Worm (Caenorhabditis elegans): ENCODE measurements around the gene T01C8.3.

DNA sequence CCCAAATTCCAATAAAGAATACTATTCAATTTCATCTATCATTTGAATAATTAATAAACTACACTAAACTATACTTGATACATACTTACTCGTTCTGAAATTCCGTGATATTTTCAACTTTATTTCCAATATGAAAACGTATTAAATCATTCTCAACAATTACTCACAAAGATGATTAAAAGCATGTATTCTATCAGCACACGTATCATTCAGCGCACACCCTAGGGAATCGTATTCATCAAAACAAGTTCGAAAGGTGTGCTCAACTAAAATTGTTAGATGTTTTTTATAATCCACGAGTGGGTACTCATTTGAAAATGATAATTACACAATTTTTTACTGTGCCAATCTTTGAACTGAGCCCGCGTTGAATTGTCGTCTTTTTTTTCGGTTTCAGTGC is 20.5 kb downstream of the T01C8.3 start, which contains the start of gene C10E2.1:
- TF ChIP-seq W03F9.2 (tag; optimal IDR thresholded peaks at IDR 0.05) (no peak), him-1 (tag; optimal IDR thresholded peaks at IDR 0.05) (no peak)

Measured in whole organism, L4/young adult.